Fruit fly (Drosophila melanogaster) whole organism, adult: ENCODE data around the gene schlank.
A peak's percentile ranks its signal among the peaks of the same experiment; 100 is the strongest.

Source experiments
- CG14711 ChIP-seq: fragments of 200-800 bp; sonication (Bioruptor generic); optimal IDR thresholded peaks from 2 replicates; lab custom pipeline; 2018; ENCODE audit warnings: missing biosample characterization, mild to moderate bottlenecking, missing genetic modification characterization, moderate library complexity
- cic ChIP-seq: fragments of 200-800 bp; sonication (Bioruptor generic); optimal IDR thresholded peaks from 2 replicates; lab custom pipeline; 2017; ENCODE audit warnings: missing biosample characterization, mild to moderate bottlenecking, missing genetic modification characterization, moderate library complexity
- cnc ChIP-seq, 2 experiments: fragments of >200 bp; optimal IDR thresholded peaks; 2 replicates each; lab custom pipeline; 2017
- tj ChIP-seq: fragments of 200-800 bp; sonication (Bioruptor generic); optimal IDR thresholded peaks from 3 replicates; lab custom pipeline; 2017; ENCODE audit warnings: missing biosample characterization, mild to moderate bottlenecking, missing genetic modification characterization, moderate library complexity

dm6 chrX:6295129-6295539, 28.1 kb upstream of the schlank start, which contains the start of the genes CG15891 and CG3815:
- peak; percentile 34 for TF ChIP-seq tj (GFP tag; lab: Kevin White, UChicago)
- TF ChIP-seq cic (GFP tag; lab: Kevin White, UChicago), result no peak
- TF ChIP-seq cnc (optimal IDR thresholded peaks at IDR 0.05; lab: Kevin White, UChicago), result no peak
- TF ChIP-seq CG14711, result peak; percentile 60
